Fruit fly (Drosophila melanogaster) whole organism, adult: ENCODE data around the gene Oamb.

ENCODE experiments used
- CG11617 ChIP-seq: fragments of 200-800 bp; sonication (Bioruptor generic); optimal IDR thresholded peaks from 2 replicates; lab custom pipeline; 2017; ENCODE audit warnings: mild to moderate bottlenecking, missing biosample characterization, missing genetic modification reagents, missing genetic modification characterization
- CG33017 ChIP-seq: fragments of 200-800 bp; sonication (Bioruptor generic); optimal IDR thresholded peaks from 2 replicates; lab custom pipeline; 2018; ENCODE audit warnings: missing biosample characterization, mild to moderate bottlenecking, missing genetic modification characterization, moderate library complexity
- Clk ChIP-seq: fragments of 200-800 bp; sonication (Bioruptor generic); optimal IDR thresholded peaks from 2 replicates; lab custom pipeline; 2017; ENCODE audit warnings: missing biosample characterization, missing genetic modification characterization
- Crg-1 ChIP-seq: fragments of 200-800 bp; sonication (Bioruptor generic); optimal IDR thresholded peaks from 2 replicates; lab custom pipeline; 2016; ENCODE audit warnings: missing biosample characterization, missing genetic modification characterization
- Hr96 ChIP-seq: fragments of 200-800 bp; sonication (Bioruptor generic); optimal IDR thresholded peaks from 2 replicates; lab custom pipeline; 2016; ENCODE audit warnings: missing biosample characterization, missing genetic modification characterization
- bab1 ChIP-seq: fragments of 200-800 bp; sonication (Bioruptor generic); optimal IDR thresholded peaks from 3 replicates; lab custom pipeline; 2019; ENCODE audit warnings: missing biosample characterization, mild to moderate bottlenecking, missing genetic modification characterization, moderate library complexity

dm6 chr3R:20764058-20764457 is 49.7 kb upstream of the Oamb start:
- TF ChIP-seq bab1 (GFP tag; lab: Kevin White, UChicago) (no peak), Clk (GFP tag; lab: Kevin White, UChicago) (no peak), Hr96 (GFP tag; lab: Kevin White, UChicago) (no peak), Crg-1 (GFP tag; lab: Kevin White, UChicago) (no peak), CG11617 (no peak), CG33017 (tag; lab: Kevin White, UChicago) (no peak)
